Fruit fly (Drosophila melanogaster) whole organism, wandering third instar larva: Measurements from ENCODE around the gene CG33322.

ENCODE experiments used
- Abd-B ChIP-seq: fragments of >200 bp; optimal IDR thresholded peaks from 2 replicates; lab custom pipeline; 2017; ENCODE audit warnings: missing biosample characterization, missing genetic modification characterization
- CG32264 ChIP-seq: fragments of 200-800 bp; sonication (Bioruptor generic); optimal IDR thresholded peaks from 2 replicates; lab custom pipeline; 2016; ENCODE audit warnings: missing biosample characterization, missing genetic modification characterization
- CG9705 ChIP-seq: fragments of 200-800 bp; sonication (Bioruptor generic); optimal IDR thresholded peaks from 2 replicates; lab custom pipeline; 2018; ENCODE audit warnings: missing biosample characterization, mild to moderate bottlenecking, missing genetic modification characterization
- CrebA ChIP-seq: fragments of 200-800 bp; sonication (Bioruptor generic); optimal IDR thresholded peaks from 2 replicates; lab custom pipeline; 2016; ENCODE audit warnings: missing biosample characterization, mild to moderate bottlenecking, missing genetic modification characterization, borderline replicate concordance
- Dfd ChIP-seq: fragments of >200 bp; optimal IDR thresholded peaks from 2 replicates; lab custom pipeline; 2017; ENCODE audit warnings: missing biosample characterization, missing genetic modification characterization
- Dif ChIP-seq: fragments of 200-275, 200-300 bp; sonication (Bioruptor generic); optimal IDR thresholded peaks from 2 replicates; lab custom pipeline; 2018; ENCODE audit warnings: missing biosample characterization, missing genetic modification characterization; ENCODE audit not compliant: partially characterized antibody
- GATAd ChIP-seq: sonication (Bioruptor generic); optimal IDR thresholded peaks from 2 replicates; lab custom pipeline; 2016; ENCODE audit warnings: missing biosample characterization, missing genetic modification characterization
- HLH106 ChIP-seq: fragments of 200-800 bp; optimal IDR thresholded peaks from 3 replicates; lab custom pipeline; 2019; ENCODE audit warnings: missing biosample characterization, mild to moderate bottlenecking, missing genetic modification characterization, moderate library complexity
- Hnf4 ChIP-seq: fragments of 200-800 bp; sonication (Bioruptor generic); optimal IDR thresholded peaks from 2 replicates; lab custom pipeline; 2016; ENCODE audit warnings: missing biosample characterization, mild to moderate bottlenecking, missing genetic modification characterization
- Hr78 ChIP-seq: fragments of >200 bp; optimal IDR thresholded peaks from 2 replicates; lab custom pipeline; 2017; ENCODE audit warnings: missing biosample characterization, missing genetic modification characterization
- Hr83 ChIP-seq: fragments of 200-300 bp; sonication (Bioruptor generic); optimal IDR thresholded peaks from 2 replicates; lab custom pipeline; 2016; ENCODE audit warnings: missing biosample characterization, mild to moderate bottlenecking, missing genetic modification characterization, moderate library complexity; ENCODE audit not compliant: poor library complexity, severe bottlenecking
- Jra ChIP-seq: sonication (Bioruptor generic); optimal IDR thresholded peaks from 2 replicates; lab custom pipeline; 2016; ENCODE audit warnings: missing biosample characterization, missing genetic modification characterization
- Mio ChIP-seq: sonication (Bioruptor generic); optimal IDR thresholded peaks from 2 replicates; lab custom pipeline; 2016; ENCODE audit warnings: missing biosample characterization, missing genetic modification characterization
- Myc ChIP-seq: fragments of >200 bp; optimal IDR thresholded peaks from 2 replicates; lab custom pipeline; 2017
- N ChIP-seq: fragments of >200 bp; optimal IDR thresholded peaks from 2 replicates; lab custom pipeline; 2018; ENCODE audit warnings: missing biosample characterization, missing external identifiers, missing genetic modification characterization
- OdsH ChIP-seq: fragments of 200-800 bp; sonication (Bioruptor generic); optimal IDR thresholded peaks from 2 replicates; lab custom pipeline; 2016; ENCODE audit warnings: missing biosample characterization, mild to moderate bottlenecking, missing genetic modification characterization
- Rel ChIP-seq, 2 experiments: fragments of 200-800 bp; sonication (Bioruptor generic) in 1 of 2; optimal IDR thresholded peaks; 2 replicates in 1 of 2; 3 replicates in 1 of 2; lab custom pipeline; 2016 to 2019; ENCODE audit warnings: mild to moderate bottlenecking in 2 of 2, missing biosample characterization in 2 of 2, missing genetic modification characterization in 2 of 2, moderate library complexity in 1 of 2
- Sp1 ChIP-seq: fragments of 200-800 bp; sonication (Bioruptor generic); optimal IDR thresholded peaks from 3 replicates; lab custom pipeline; 2019; ENCODE audit warnings: missing biosample characterization, mild to moderate bottlenecking, missing genetic modification characterization, moderate library complexity
- Vsx2 ChIP-seq: fragments of 200-300, 225-300 bp; sonication (Bioruptor generic); optimal IDR thresholded peaks from 2 replicates; lab custom pipeline; 2018; ENCODE audit warnings: missing biosample characterization, missing genetic modification characterization; ENCODE audit not compliant: partially characterized antibody
- br ChIP-seq: fragments of 200-800 bp; sonication (Bioruptor generic); optimal IDR thresholded peaks from 2 replicates; lab custom pipeline; 2016; ENCODE audit warnings: missing biosample characterization, missing genetic modification characterization
- brk ChIP-seq: fragments of 200-800 bp; sonication (Bioruptor generic); optimal IDR thresholded peaks from 2 replicates; lab custom pipeline; 2016; ENCODE audit warnings: missing biosample characterization, mild to moderate bottlenecking, missing genetic modification characterization
- dl ChIP-seq, 2 experiments: fragments of 175-275, 200-275 bp in 1 of 2; fragments of 200-275 bp in 1 of 2; sonication (Bioruptor generic); optimal IDR thresholded peaks; lab custom pipeline; 2018; ENCODE audit warnings: mild to moderate bottlenecking in 2 of 2, missing biosample characterization in 2 of 2, missing genetic modification characterization in 2 of 2, moderate library complexity in 2 of 2; ENCODE audit not compliant: partially characterized antibody in 2 of 2, insufficient read depth in 1 of 2
- dmrt93B ChIP-seq: fragments of 200-800 bp; sonication (Bioruptor generic); optimal IDR thresholded peaks from 2 replicates; lab custom pipeline; 2018; ENCODE audit warnings: missing biosample characterization, mild to moderate bottlenecking, missing genetic modification characterization
- dsf ChIP-seq: sonication (Bioruptor generic); optimal IDR thresholded peaks from 2 replicates; lab custom pipeline; 2016; ENCODE audit warnings: missing biosample characterization, missing genetic modification characterization, borderline replicate concordance
- ey ChIP-seq: fragments of 200-800 bp; sonication (Bioruptor generic); optimal IDR thresholded peaks from 2 replicates; lab custom pipeline; 2016; ENCODE audit warnings: missing biosample characterization, missing genetic modification characterization
- foxo ChIP-seq, 2 experiments: fragments of 200-800 bp; sonication (Bioruptor generic); optimal IDR thresholded peaks; 2 replicates in 1 of 2; 3 replicates in 1 of 2; lab custom pipeline; 2016 to 2017; ENCODE audit warnings: missing biosample characterization in 2 of 2, missing genetic modification characterization in 2 of 2
- fru ChIP-seq: fragments of 200-800 bp; sonication (Bioruptor generic); optimal IDR thresholded peaks from 3 replicates; lab custom pipeline; 2016; ENCODE audit warnings: missing biosample characterization, mild to moderate bottlenecking, missing genetic modification characterization
- h ChIP-seq: fragments of 200-800 bp; sonication (Bioruptor generic); optimal IDR thresholded peaks from 3 replicates; lab custom pipeline; 2016; ENCODE audit warnings: missing biosample characterization, mild to moderate bottlenecking, missing genetic modification characterization
- jim ChIP-seq: fragments of 175-275, 200-325 bp; sonication (Bioruptor generic); optimal IDR thresholded peaks from 2 replicates; lab custom pipeline; 2016; ENCODE audit warnings: missing biosample characterization, mild to moderate bottlenecking, missing genetic modification characterization
- lola ChIP-seq: fragments of >200 bp; optimal IDR thresholded peaks from 2 replicates; lab custom pipeline; 2017; ENCODE audit warnings: missing biosample characterization, missing genetic modification characterization
- pan ChIP-seq: fragments of >200 bp; optimal IDR thresholded peaks from 2 replicates; lab custom pipeline; 2017
- psq ChIP-seq: fragments of 200-800 bp; sonication (Bioruptor generic); optimal IDR thresholded peaks from 3 replicates; lab custom pipeline; 2017; ENCODE audit warnings: missing biosample characterization, mild to moderate bottlenecking, missing genetic modification characterization, moderate library complexity
- rgr ChIP-seq: fragments of 200-800 bp; sonication (Bioruptor generic); optimal IDR thresholded peaks from 3 replicates; lab custom pipeline; 2016; ENCODE audit warnings: missing biosample characterization, mild to moderate bottlenecking, missing genetic modification characterization
- sage ChIP-seq: fragments of 200-800 bp; sonication (Bioruptor generic); optimal IDR thresholded peaks from 2 replicates; lab custom pipeline; 2016; ENCODE audit warnings: missing biosample characterization, mild to moderate bottlenecking, missing genetic modification characterization
- sv ChIP-seq: fragments of 200-800 bp; sonication (Bioruptor generic); optimal IDR thresholded peaks from 3 replicates; lab custom pipeline; 2016; ENCODE audit warnings: missing biosample characterization, missing genetic modification characterization
- tai ChIP-seq: sonication (Bioruptor generic); optimal IDR thresholded peaks from 2 replicates; lab custom pipeline; 2016; ENCODE audit warnings: missing biosample characterization, missing genetic modification characterization
- usp ChIP-seq: fragments of >200 bp; optimal IDR thresholded peaks from 2 replicates; lab custom pipeline; 2017; ENCODE audit warnings: missing biosample characterization, missing genetic modification characterization
- woc ChIP-seq: sonication (Bioruptor generic); optimal IDR thresholded peaks from 2 replicates; lab custom pipeline; 2016; ENCODE audit warnings: missing biosample characterization, mild to moderate bottlenecking, missing genetic modification characterization

Gene CG33322

dm6 chr2L:20798351-20798777 is 17.7 kb downstream of the CG33322 start:
- peak; percentile 2 for TF ChIP-seq fru
- TF ChIP-seq Hr83, result no peak
- peak; percentile 94 for TF ChIP-seq psq
- peak in 1 of 2 experiments; percentile 18 for TF ChIP-seq dl (GFP tag; optimal IDR thresholded peaks at IDR 0.05; lab: Kevin White, UChicago; ENCODE audit: insufficient read depth in 1 of 2, partially characterized antibody in 2 of 2)
- peak; percentile 87 for TF ChIP-seq Vsx2 (GFP tag; lab: Kevin White, UChicago)
- peak; percentile 52 for TF ChIP-seq Dif (GFP tag; lab: Kevin White, UChicago)
- no peak for TF ChIP-seq HLH106 (tag; lab: Kevin White, UChicago)
- TF ChIP-seq jim (GFP tag; lab: Kevin White, UChicago), result peak; percentile 17

DNA sequence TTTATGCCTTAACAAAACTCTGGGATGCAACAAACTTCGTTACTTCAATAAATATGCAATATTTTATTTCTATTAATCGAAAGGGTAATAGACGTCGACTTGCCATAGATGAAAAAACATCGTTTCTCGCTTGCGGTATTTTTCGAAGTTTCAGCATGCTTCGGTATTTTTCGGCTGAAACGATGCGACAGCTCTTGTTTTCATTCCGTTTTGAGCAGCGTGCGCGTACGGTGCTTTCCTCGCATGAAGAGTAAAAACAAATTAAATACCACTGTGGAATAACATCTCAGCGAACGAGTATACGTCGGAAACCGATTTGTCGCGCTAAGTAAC is 18.6 kb downstream of the CG33322 start, which contains the start of gene CG9328:
Gene CG9328, plus strand, starts transcription at position 201 of the 333 bp plus-strand sequence.
- no peak for TF ChIP-seq Myc (lab: Kevin White, UChicago)
- no peak for TF ChIP-seq GATAd (GFP tag; lab: Kevin White, UChicago)
- no peak for TF ChIP-seq N (GFP tag; lab: Kevin White, UChicago)
- TF ChIP-seq h, result peak; percentile 62
- TF ChIP-seq fru, result peak; percentile 48
- TF ChIP-seq CG32264 (GFP tag; lab: Kevin White, UChicago), result no peak
- TF ChIP-seq woc, result peak; percentile 68
- TF ChIP-seq Rel (GFP tag; optimal IDR thresholded peaks at IDR 0.05; lab: Kevin White, UChicago), result no peak
- TF ChIP-seq Rel (tag; optimal IDR thresholded peaks at IDR 0.05; lab: Kevin White, UChicago), result peak; percentile 69
- TF ChIP-seq Hr83, result peak; percentile 40
- TF ChIP-seq Hnf4 (GFP tag; lab: Kevin White, UChicago), result peak; percentile 62
- TF ChIP-seq jim (GFP tag; lab: Kevin White, UChicago), result no peak
- no peak for TF ChIP-seq dmrt93B
- peak; percentile 28 for TF ChIP-seq Sp1 (GFP tag; lab: Kevin White, UChicago)
- no peak for TF ChIP-seq CrebA (GFP tag; lab: Kevin White, UChicago)
- TF ChIP-seq Vsx2 (GFP tag; lab: Kevin White, UChicago), result no peak
- TF ChIP-seq psq, result peak; percentile 70
- no peak for TF ChIP-seq lola (GFP tag; lab: Kevin White, UChicago)
- TF ChIP-seq dl (GFP tag; optimal IDR thresholded peaks at IDR 0.05; lab: Kevin White, UChicago; ENCODE audit: insufficient read depth in 1 of 2, partially characterized antibody in 2 of 2), result no peak
- TF ChIP-seq ey (GFP tag; lab: Kevin White, UChicago), result peak; percentile 36
- TF ChIP-seq tai (GFP tag; lab: Kevin White, UChicago), result peak; percentile 25
- no peak for TF ChIP-seq pan (lab: Kevin White, UChicago)
- TF ChIP-seq HLH106 (tag; lab: Kevin White, UChicago), result no peak
- no peak for TF ChIP-seq sv (GFP tag; lab: Kevin White, UChicago)
- no peak for TF ChIP-seq Hr78 (GFP tag; lab: Kevin White, UChicago)
- no peak for TF ChIP-seq usp (GFP tag; lab: Kevin White, UChicago)
- no peak for TF ChIP-seq Mio (GFP tag; lab: Kevin White, UChicago)
- no peak for TF ChIP-seq Abd-B
- TF ChIP-seq CG9705 (GFP tag; lab: Kevin White, UChicago), result no peak
- peak; percentile 5 for TF ChIP-seq sage
- TF ChIP-seq Dif (GFP tag; lab: Kevin White, UChicago), result peak; percentile 81
- TF ChIP-seq Dfd (GFP tag; lab: Kevin White, UChicago), result no peak
- TF ChIP-seq Jra (GFP tag; lab: Kevin White, UChicago), result peak; percentile 49
- TF ChIP-seq brk (GFP tag; lab: Kevin White, UChicago), result peak; percentile 27
- no peak for TF ChIP-seq OdsH (GFP tag; lab: Kevin White, UChicago)
- no peak for TF ChIP-seq dsf
- peak; percentile 10 to 40 for TF ChIP-seq foxo (GFP tag; optimal IDR thresholded peaks at IDR 0.05; lab: Kevin White, UChicago)
- peak; percentile 53 for TF ChIP-seq rgr
- peak; percentile 36 for TF ChIP-seq br (GFP tag; lab: Kevin White, UChicago)
- TF ChIP-seq, all 38 proteins: peak for 17
